Worm (Caenorhabditis elegans) whole organism, L4 larva: ENCODE measurements around the gene idhg-1.
A peak's percentile ranks its signal among the peaks of the same experiment; 100 is the strongest.

Experiments
- F49E8.2 ChIP-seq: sonication (generic microtip); optimal IDR thresholded peaks from 2 replicates; lab custom pipeline; 2016; ENCODE audit warnings: missing compliant biosample characterization, mild to moderate bottlenecking, missing genetic modification characterization, borderline replicate concordance
- ZK337.2 ChIP-seq: fragments of 200-800 bp; sonication (Bioruptor generic); IDR thresholded peaks from 2 replicates; pipeline ENCODE4 v1.3.6; 2022; ENCODE audit warnings: missing genetic modification reagents, missing genetic modification characterization, missing compliant biosample characterization
- ZK546.5 ChIP-seq, 2 experiments: sonication (generic microtip); optimal IDR thresholded peaks; 2 replicates each; lab custom pipeline; 2017; ENCODE audit warnings: missing biosample characterization in 2 of 2, missing genetic modification characterization in 2 of 2
- aha-1 ChIP-seq: fragments of 150-350 bp; peaks from one replicate; lab custom pipeline; 2014; ENCODE audit warnings: missing biosample characterization, missing genetic modification characterization
- ceh-32 ChIP-seq: sonication (generic microtip); optimal IDR thresholded peaks from 2 replicates; lab custom pipeline; 2016; ENCODE audit warnings: mild to moderate bottlenecking, missing genetic modification characterization, missing compliant biosample characterization; ENCODE audit not compliant: poor library complexity
- ces-1 ChIP-seq: fragments of 150-350 bp; sonication (generic microtip); optimal IDR thresholded peaks from 4 replicates; lab custom pipeline; 2014; ENCODE audit warnings: missing biosample characterization, missing genetic modification reagents, missing genetic modification characterization
- cey-2 ChIP-seq: sonication (generic microtip); optimal IDR thresholded peaks from 3 replicates; lab custom pipeline; 2017; ENCODE audit warnings: missing genetic modification characterization, mild to moderate bottlenecking, missing compliant biosample characterization, antibody characterized with exemption, borderline replicate concordance; ENCODE audit not compliant: insufficient read depth
- ctbp-1 ChIP-seq: fragments of 200-800 bp; sonication (Bioruptor generic); IDR thresholded peaks from 2 replicates; pipeline ENCODE4 v1.3.6; 2022; ENCODE audit warnings: missing genetic modification reagents, missing genetic modification characterization, missing compliant biosample characterization
- dmd-6 ChIP-seq: fragments of 200-800 bp; sonication (Bioruptor generic); IDR thresholded peaks from 2 replicates; pipeline ENCODE4 v1.3.6; 2022; ENCODE audit warnings: missing genetic modification reagents, missing genetic modification characterization, missing compliant biosample characterization
- dmd-8 ChIP-seq: fragments of 200-800 bp; sonication (Bioruptor generic); IDR thresholded peaks from 2 replicates; pipeline ENCODE4 v1.3.6; 2022; ENCODE audit warnings: missing genetic modification characterization, missing compliant biosample characterization
- dve-1 ChIP-seq: sonication (generic microtip); optimal IDR thresholded peaks from 2 replicates; lab custom pipeline; 2017; ENCODE audit warnings: antibody characterized with exemption, mild to moderate bottlenecking, missing genetic modification characterization, missing compliant biosample characterization; ENCODE audit not compliant: insufficient read depth
- egl-27 ChIP-seq: sonication (generic microtip); optimal IDR thresholded peaks from 3 replicates; lab custom pipeline; 2017; ENCODE audit warnings: missing biosample characterization, missing genetic modification reagents, missing genetic modification characterization
- gei-8 ChIP-seq: fragments of 200-800 bp; sonication (Bioruptor generic); optimal IDR thresholded peaks from 2 replicates; lab custom pipeline; 2018; ENCODE audit warnings: mild to moderate bottlenecking, missing genetic modification characterization, missing compliant biosample characterization
- hlh-11 ChIP-seq: fragments of 200-800 bp; sonication (Bioruptor generic); optimal IDR thresholded peaks from 2 replicates; lab custom pipeline; 2018; ENCODE audit warnings: mild to moderate bottlenecking, missing genetic modification characterization, missing compliant biosample characterization
- hmg-1.1 ChIP-seq: fragments of 200-800 bp; sonication (Bioruptor generic); IDR thresholded peaks from 2 replicates; pipeline ENCODE4 v1.3.6; 2022; ENCODE audit warnings: missing genetic modification reagents, missing genetic modification characterization, missing compliant biosample characterization
- jun-1 ChIP-seq: fragments of 150-350 bp; optimal IDR thresholded peaks from 2 replicates; lab custom pipeline; 2014; ENCODE audit warnings: missing biosample characterization, missing genetic modification reagents, missing genetic modification characterization
- lin-13 ChIP-seq: fragments of 150-350 bp; optimal IDR thresholded peaks from 2 replicates; lab custom pipeline; 2014; ENCODE audit warnings: missing biosample characterization, missing genetic modification reagents, missing genetic modification characterization
- lin-15B ChIP-seq: fragments of 150-350 bp; sonication (generic microtip); optimal IDR thresholded peaks from 3 replicates; lab custom pipeline; 2014; ENCODE audit warnings: missing biosample characterization, missing genetic modification characterization
- lin-38 ChIP-seq: fragments of 200-800 bp; sonication (Bioruptor generic); IDR thresholded peaks from 2 replicates; pipeline ENCODE4 v1.3.6; 2022; ENCODE audit warnings: missing genetic modification reagents, missing genetic modification characterization, missing compliant biosample characterization
- lsy-2 ChIP-seq, 2 experiments: fragments of 150-350 bp in 1 of 2; sonication (generic microtip) in 1 of 2; optimal IDR thresholded peaks; 2 replicates each; lab custom pipeline; 2014 to 2017; ENCODE audit warnings: missing biosample characterization in 2 of 2, missing genetic modification characterization in 2 of 2
- madf-5 ChIP-seq, 2 experiments: fragments of 200-800 bp; sonication (Bioruptor generic); IDR thresholded peaks; 2 replicates each; pipeline ENCODE4 v1.3.6; 2022; ENCODE audit warnings: missing compliant biosample characterization in 2 of 2, missing genetic modification characterization in 2 of 2
- madf-9 ChIP-seq: fragments of 200-800 bp; sonication (Bioruptor generic); conservative IDR thresholded peaks from 2 replicates; pipeline ENCODE4 v1.3.6; 2022; ENCODE audit warnings: missing genetic modification reagents, missing genetic modification characterization, missing compliant biosample characterization
- mdt-29 ChIP-seq: fragments of 200-800 bp; sonication (Bioruptor generic); IDR thresholded peaks from 2 replicates; pipeline ENCODE4 v1.3.6; 2022; ENCODE audit warnings: missing genetic modification reagents, missing genetic modification characterization, missing compliant biosample characterization
- mxl-3 ChIP-seq: fragments of 200-800 bp; sonication (Bioruptor generic); optimal IDR thresholded peaks from 2 replicates; lab custom pipeline; 2018; ENCODE audit warnings: mild to moderate bottlenecking, missing genetic modification characterization, missing compliant biosample characterization
- nhr-102 ChIP-seq: sonication (generic microtip); optimal IDR thresholded peaks from 2 replicates; lab custom pipeline; 2016; ENCODE audit warnings: mild to moderate bottlenecking, missing genetic modification characterization, moderate library complexity, missing compliant biosample characterization
- nhr-11 ChIP-seq: fragments of 150-350 bp; optimal IDR thresholded peaks from 2 replicates; lab custom pipeline; 2014; ENCODE audit warnings: missing biosample characterization, missing genetic modification characterization
- nhr-25 ChIP-seq: sonication (generic microtip); optimal IDR thresholded peaks from 2 replicates; lab custom pipeline; 2017; ENCODE audit warnings: missing genetic modification characterization, mild to moderate bottlenecking, missing compliant biosample characterization, antibody characterized with exemption, moderate library complexity, borderline replicate concordance; ENCODE audit not compliant: insufficient read depth
- nhr-28 ChIP-seq: fragments of 150-350 bp; optimal IDR thresholded peaks from 2 replicates; lab custom pipeline; 2014; ENCODE audit warnings: missing biosample characterization, missing genetic modification characterization
- nhr-42 ChIP-seq: fragments of 200-800 bp; sonication (Bioruptor generic); IDR thresholded peaks from 2 replicates; pipeline ENCODE4 v1.3.6; 2022; ENCODE audit warnings: missing genetic modification characterization, missing compliant biosample characterization
- nhr-77 ChIP-seq: fragments of 150-350 bp; optimal IDR thresholded peaks from 2 replicates; lab custom pipeline; 2014; ENCODE audit warnings: missing biosample characterization, missing genetic modification characterization
- pqm-1 ChIP-seq: sonication (generic microtip); optimal IDR thresholded peaks from 2 replicates; lab custom pipeline; 2017; ENCODE audit warnings: missing biosample characterization, missing genetic modification characterization
- rbr-2 ChIP-seq: sonication (generic microtip); optimal IDR thresholded peaks from 2 replicates; lab custom pipeline; 2016; ENCODE audit warnings: missing genotype, missing genetic modification characterization, missing compliant biosample characterization
- set-16 ChIP-seq: fragments of 200-800 bp; sonication (Bioruptor generic); IDR thresholded peaks from 2 replicates; pipeline ENCODE4 v1.3.6; 2022; ENCODE audit warnings: missing genetic modification reagents, missing genetic modification characterization, missing compliant biosample characterization
- spr-1 ChIP-seq: sonication (generic microtip); optimal IDR thresholded peaks from 2 replicates; lab custom pipeline; 2016; ENCODE audit warnings: mild to moderate bottlenecking, missing genetic modification characterization, missing compliant biosample characterization
- tag-97 ChIP-seq: fragments of 200-800 bp; sonication (Bioruptor generic); IDR thresholded peaks from 2 replicates; pipeline ENCODE4 v1.3.6; 2022; ENCODE audit warnings: missing genetic modification characterization, missing compliant biosample characterization
- tra-1 ChIP-seq: fragments of 200-800 bp; sonication (Bioruptor generic); IDR thresholded peaks from 2 replicates; pipeline ENCODE4 v1.3.6; 2022; ENCODE audit warnings: missing genetic modification reagents, missing genetic modification characterization, missing compliant biosample characterization
- zag-1 ChIP-seq: fragments of 150-350 bp; optimal IDR thresholded peaks from 2 replicates; lab custom pipeline; 2014; ENCODE audit warnings: missing biosample characterization, missing genetic modification characterization

idhg-1 gene

DNA sequence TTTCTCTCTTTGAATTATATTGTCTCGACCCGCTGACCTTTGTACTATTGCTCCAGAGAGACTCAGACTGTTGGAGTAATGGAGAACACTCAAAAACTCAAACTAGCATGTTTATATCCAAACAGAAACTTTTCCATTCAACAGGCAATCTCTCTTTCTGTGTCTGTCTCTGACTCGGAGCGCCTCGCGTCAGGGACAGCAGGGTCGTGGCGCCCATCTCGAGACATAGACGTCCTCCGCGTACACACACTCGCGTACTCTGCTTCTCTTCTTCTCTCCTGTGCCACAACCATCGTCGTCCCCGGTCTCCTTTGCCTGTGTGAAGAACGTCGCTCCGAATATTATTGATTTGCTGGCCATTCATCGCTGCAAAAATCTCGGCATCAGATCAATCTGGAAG is 16.6 kb upstream of the idhg-1 start (continued):
- no peak for TF ChIP-seq nhr-102 (tag; lab: Kevin White, UChicago)
- peak; percentile 89 for TF ChIP-seq dmd-6 (GFP tag; lab: Robert Waterston, UW)
- peak; percentile 49 to 78 for TF ChIP-seq lsy-2 (tag; optimal IDR thresholded peaks at IDR 0.05; lab: Kevin White, UChicago)
- TF ChIP-seq cey-2 (tag; lab: Kevin White, UChicago) = no peak
- TF ChIP-seq egl-27 (tag; lab: Kevin White, UChicago) = no peak
- no peak for TF ChIP-seq madf-5 (GFP tag; IDR thresholded peaks at IDR 0.05; lab: Robert Waterston, UW)
- peak; percentile 83 for TF ChIP-seq nhr-11 (tag; lab: Kevin White, UChicago)
- no peak for TF ChIP-seq ZK337.2
- TF ChIP-seq tag-97 = no peak
- peak; percentile 74 for TF ChIP-seq set-16 (GFP tag; lab: Robert Waterston, UW)
- no peak for TF ChIP-seq ces-1 (GFP tag; lab: Kevin White, UChicago)
- TF ChIP-seq dmd-8 (GFP tag; lab: Robert Waterston, UW) = no peak
- TF ChIP-seq nhr-25 = peak; percentile 64
- no peak for TF ChIP-seq nhr-42 (GFP tag; lab: Robert Waterston, UW)
- no peak for TF ChIP-seq ceh-32

DNA sequence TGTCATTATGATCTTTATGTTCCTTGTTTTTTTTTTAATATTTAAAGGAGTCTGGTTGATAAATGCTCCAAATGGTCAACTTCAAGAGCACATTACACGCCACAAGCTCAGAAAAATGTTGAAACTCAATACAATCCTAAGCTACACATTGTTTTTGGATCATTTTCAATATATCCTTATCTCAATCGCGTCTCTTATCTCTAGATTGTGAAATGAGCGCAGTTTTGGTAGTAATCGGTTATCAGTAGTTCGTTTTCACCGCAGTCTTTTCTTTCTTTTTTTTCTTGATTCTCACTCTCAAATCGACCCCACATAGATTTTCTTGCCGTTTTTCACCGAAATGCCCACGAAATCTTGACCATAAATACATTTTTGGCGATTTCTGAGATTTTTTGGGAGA is 15.7 kb upstream of the idhg-1 start:
- TF ChIP-seq lin-15B (tag; lab: Kevin White, UChicago) (no peak), mxl-3 (GFP tag; lab: Kevin White, UChicago) (no peak), dve-1 (peak; percentile 6), hlh-11 (no peak), madf-5 (GFP tag; IDR thresholded peaks at IDR 0.05; lab: Robert Waterston, UW) (no peak), nhr-28 (peak; percentile 4), aha-1 (tag; lab: Kevin White, UChicago) (peak; percentile 33), mdt-29 (GFP tag; lab: Robert Waterston, UW) (no peak), tra-1 (GFP tag; lab: Robert Waterston, UW) (no peak), ZK546.5 (tag; optimal IDR thresholded peaks at IDR 0.05; lab: Kevin White, UChicago) (no peak), pqm-1 (peak; percentile 38), spr-1 (tag; lab: Kevin White, UChicago) (no peak)
- TF ChIP-seq, all 104 proteins: peak for 4

DNA sequence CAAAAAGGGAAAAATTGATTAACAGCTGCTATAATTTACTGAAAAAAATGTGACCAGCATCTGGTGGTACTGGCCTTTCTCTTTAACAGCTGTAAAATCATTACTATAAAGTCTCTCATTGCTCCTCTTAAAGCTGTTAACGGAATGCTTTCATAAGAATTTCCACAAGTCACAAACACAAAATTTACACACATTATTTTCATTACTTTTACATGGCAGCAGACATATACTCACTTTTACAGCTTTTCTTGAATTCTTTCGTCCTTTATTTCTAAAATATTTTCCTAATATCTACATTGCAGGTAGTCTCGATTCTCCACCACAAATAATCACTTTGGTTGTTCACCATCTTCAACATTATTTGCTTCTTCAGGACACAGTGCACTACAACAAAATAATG is 15.3 kb upstream of the idhg-1 start, which contains the start of gene imph-1:
imph-1 (plus strand) TSS at position 301 of the 400 bp plus-strand sequence.
- TF ChIP-seq nhr-77 (tag; lab: Kevin White, UChicago) = no peak
- no peak for TF ChIP-seq madf-9
- no peak for TF ChIP-seq F49E8.2 (tag; lab: Kevin White, UChicago)
- no peak for TF ChIP-seq ZK546.5 (tag; optimal IDR thresholded peaks at IDR 0.05; lab: Kevin White, UChicago)
- no peak for TF ChIP-seq lin-38 (GFP tag; lab: Robert Waterston, UW)
- no peak for TF ChIP-seq jun-1
- no peak for TF ChIP-seq mdt-29 (GFP tag; lab: Robert Waterston, UW)
- no peak for TF ChIP-seq zag-1 (tag; lab: Kevin White, UChicago)
- no peak for TF ChIP-seq ctbp-1 (GFP tag; lab: Robert Waterston, UW)
- no peak for TF ChIP-seq lin-13
- no peak for TF ChIP-seq rbr-2 (tag; lab: Kevin White, UChicago)

DNA sequence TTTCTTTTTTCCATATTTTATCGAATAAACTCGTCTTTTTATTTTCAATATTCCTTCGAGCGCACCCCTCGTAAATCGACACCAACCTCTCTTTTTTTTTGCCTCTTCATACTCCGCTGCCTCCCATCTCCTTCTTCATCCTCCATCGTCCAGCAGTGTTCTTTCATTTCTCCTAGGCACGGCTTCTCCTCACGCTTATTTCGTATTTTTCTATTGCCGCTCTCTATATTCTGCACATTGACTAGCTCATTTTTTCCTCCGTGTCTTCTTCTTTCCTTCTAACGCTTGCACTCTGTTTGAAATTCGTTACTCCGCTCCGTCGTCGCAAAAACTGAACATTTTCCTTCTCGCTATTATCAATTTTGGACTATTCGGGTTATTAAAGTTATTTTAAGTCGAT is 13.3 kb upstream of the idhg-1 start:
- TF ChIP-seq rbr-2 (tag; lab: Kevin White, UChicago) = peak; percentile 15
- TF ChIP-seq gei-8 (GFP tag; lab: Kevin White, UChicago) = no peak
- TF ChIP-seq lsy-2 (tag; optimal IDR thresholded peaks at IDR 0.05; lab: Kevin White, UChicago) = peak in 1 of 2 experiments; percentile 14
- peak; percentile 31; the same call in 1 of the 2 replicates for TF ChIP-seq hmg-1.1 (GFP tag; lab: Robert Waterston, UW)
